Fruit fly (Drosophila melanogaster) whole organism, pupa: ENCODE data around the gene CG42570.

Experiments used
- CG10348 ChIP-seq: fragments of 200-800 bp; sonication (Bioruptor generic); IDR thresholded peaks from 2 replicates; pipeline ENCODE4 v1.3.6; 2022; ENCODE audit warnings: missing biosample characterization, missing genetic modification characterization
- CG12605 ChIP-seq: fragments of 200-800 bp; sonication (Bioruptor generic); IDR thresholded peaks from 2 replicates; pipeline ENCODE4 v1.3.6; 2022; ENCODE audit warnings: missing biosample characterization, missing genetic modification characterization
- CG13204 ChIP-seq: fragments of 200-800 bp; sonication (Bioruptor generic); optimal IDR thresholded peaks from 2 replicates; lab custom pipeline; 2018; ENCODE audit warnings: missing biosample characterization, mild to moderate bottlenecking, missing genetic modification characterization, moderate library complexity
- CG14655 ChIP-seq: fragments of 200-800 bp; sonication (Bioruptor generic); optimal IDR thresholded peaks from 3 replicates; lab custom pipeline; 2017; ENCODE audit warnings: mild to moderate bottlenecking, missing biosample characterization, missing genetic modification reagents, missing genetic modification characterization
- CG15710 ChIP-seq: fragments of 200-800 bp; sonication (Bioruptor generic); optimal IDR thresholded peaks from 2 replicates; lab custom pipeline; 2018; ENCODE audit warnings: missing biosample characterization, mild to moderate bottlenecking, missing genetic modification characterization, moderate library complexity
- CG17806 ChIP-seq: fragments of 200-800 bp; sonication (Bioruptor generic); optimal IDR thresholded peaks from 2 replicates; lab custom pipeline; 2018; ENCODE audit warnings: missing biosample characterization, mild to moderate bottlenecking, missing genetic modification characterization, moderate library complexity
- CG32121 ChIP-seq: fragments of 200-800 bp; sonication (Bioruptor generic); IDR thresholded peaks from 2 replicates; pipeline ENCODE4 v1.3.6; 2022; ENCODE audit warnings: missing biosample characterization, missing genetic modification characterization
- CG34367 ChIP-seq: fragments of 200-800 bp; sonication (Bioruptor generic); optimal IDR thresholded peaks from 2 replicates; lab custom pipeline; 2018; ENCODE audit warnings: missing biosample characterization, mild to moderate bottlenecking, missing genetic modification characterization
- CG8301 ChIP-seq: fragments of 200-800 bp; sonication (Bioruptor generic); optimal IDR thresholded peaks from 2 replicates; lab custom pipeline; 2018; ENCODE audit warnings: missing biosample characterization, mild to moderate bottlenecking, missing genetic modification characterization
- D1 ChIP-seq: fragments of 200-800 bp; sonication (Bioruptor generic); optimal IDR thresholded peaks from 2 replicates; lab custom pipeline; 2018; ENCODE audit warnings: missing biosample characterization, mild to moderate bottlenecking, missing genetic modification characterization, moderate library complexity
- EcR ChIP-seq: fragments of 200-800 bp; sonication (Bioruptor generic); optimal IDR thresholded peaks from 3 replicates; lab custom pipeline; 2019; ENCODE audit warnings: missing biosample characterization, missing genetic modification characterization, mild to moderate bottlenecking, moderate library complexity, missing genetic modification reagents
- Pif1A ChIP-seq: fragments of 200-800 bp; sonication (Bioruptor generic); optimal IDR thresholded peaks from 3 replicates; lab custom pipeline; 2016; ENCODE audit warnings: missing biosample characterization, missing genetic modification characterization
- Pif1B ChIP-seq: fragments of 200-800 bp; sonication (Bioruptor generic); optimal IDR thresholded peaks from 3 replicates; lab custom pipeline; 2016; ENCODE audit warnings: missing biosample characterization, missing genetic modification characterization

DNA sequence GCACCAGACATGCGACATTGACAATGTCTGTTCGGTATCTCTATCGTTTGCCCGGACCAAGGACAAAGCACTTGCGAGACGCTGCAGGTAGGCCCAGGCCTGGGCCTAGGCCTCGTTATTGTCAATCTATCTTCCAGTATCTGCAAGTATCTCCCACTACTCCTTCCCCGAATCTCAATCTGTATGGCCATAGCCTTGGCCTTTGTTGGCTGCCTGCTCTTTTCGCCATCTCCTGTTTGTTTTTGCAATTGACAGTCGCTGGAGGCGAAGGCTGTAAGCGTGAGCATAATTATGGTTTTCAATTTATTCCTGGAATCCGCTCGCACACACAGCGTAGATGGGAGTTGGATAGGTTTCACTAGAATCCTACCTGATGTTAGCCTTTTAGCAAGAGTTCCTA lies 5.6 kb upstream of the CG42570 start:
- TF ChIP-seq CG15710 (tag; lab: Kevin White, UChicago), result no peak
- no peak for TF ChIP-seq Pif1B (GFP tag; lab: Kevin White, UChicago)
- no peak for TF ChIP-seq D1 (tag; lab: Kevin White, UChicago)
- no peak for TF ChIP-seq CG10348
- TF ChIP-seq EcR (GFP tag; lab: Kevin White, UChicago), result no peak
- TF ChIP-seq Pif1A (GFP tag; lab: Kevin White, UChicago), result no peak
- no peak for TF ChIP-seq CG17806
- TF ChIP-seq CG12605 (GFP tag; lab: Robert Waterston, UW), result no peak
- TF ChIP-seq CG13204 (GFP tag; lab: Kevin White, UChicago), result no peak
- TF ChIP-seq CG14655 (GFP tag; lab: Kevin White, UChicago), result no peak
- TF ChIP-seq CG32121 (GFP tag; lab: Robert Waterston, UW), result no peak
- no peak for TF ChIP-seq CG8301
- no peak for TF ChIP-seq CG34367 (tag; lab: Kevin White, UChicago)
